Worm (Caenorhabditis elegans) whole organism, young adult: ENCODE measurements around the gene srx-82.

Source experiments
- B0035.1 ChIP-seq: sonication (generic microtip); optimal IDR thresholded peaks from 2 replicates; lab custom pipeline; 2016; ENCODE audit warnings: missing genetic modification characterization, mild to moderate bottlenecking, missing compliant biosample characterization, missing genotype, missing genetic modification reagents
- B0261.1 ChIP-seq: sonication (generic microtip); optimal IDR thresholded peaks from 2 replicates; lab custom pipeline; 2016; ENCODE audit warnings: mild to moderate bottlenecking, missing genetic modification characterization, moderate library complexity, missing compliant biosample characterization
- D2030.7 ChIP-seq: fragments of 200-800 bp; sonication (Bioruptor generic); IDR thresholded peaks from 2 replicates; pipeline ENCODE4 v1.3.6; 2022; ENCODE audit warnings: missing genetic modification reagents, missing genetic modification characterization, missing compliant biosample characterization
- F10E7.11 ChIP-seq: sonication (generic microtip); optimal IDR thresholded peaks from 2 replicates; lab custom pipeline; 2017; ENCODE audit warnings: mild to moderate bottlenecking, missing genetic modification characterization, moderate library complexity, missing compliant biosample characterization
- F22D6.2 ChIP-seq: sonication (generic microtip); optimal IDR thresholded peaks from 2 replicates; lab custom pipeline; 2016; ENCODE audit warnings: mild to moderate bottlenecking, missing genetic modification characterization, missing compliant biosample characterization
- F33H1.4 ChIP-seq: fragments of 200-800 bp; sonication (Bioruptor generic); IDR thresholded peaks from 2 replicates; pipeline ENCODE4 v1.3.6; 2022; ENCODE audit warnings: missing genetic modification reagents, missing genetic modification characterization, missing compliant biosample characterization
- F37B4.10 ChIP-seq: fragments of 200-800 bp; sonication (Bioruptor generic); IDR thresholded peaks from 2 replicates; pipeline ENCODE4 v1.3.6; 2022; ENCODE audit warnings: missing genetic modification characterization, missing compliant biosample characterization
- F57A8.1 ChIP-seq: fragments of 200-800 bp; sonication (Bioruptor generic); optimal IDR thresholded peaks from 2 replicates; lab custom pipeline; 2018; ENCODE audit warnings: mild to moderate bottlenecking, missing genetic modification characterization, moderate library complexity, missing compliant biosample characterization
- F57C9.4 ChIP-seq: sonication (generic microtip); optimal IDR thresholded peaks from 2 replicates; lab custom pipeline; 2017; ENCODE audit warnings: mild to moderate bottlenecking, missing genetic modification characterization, missing compliant biosample characterization
- K11D2.4 ChIP-seq: fragments of 200-800 bp; sonication (Bioruptor generic); IDR thresholded peaks from 2 replicates; pipeline ENCODE4 v1.3.6; 2022; ENCODE audit warnings: missing genetic modification reagents, missing genetic modification characterization, missing compliant biosample characterization
- K12H6.12 ChIP-seq: fragments of 200-800 bp; sonication (Bioruptor generic); optimal IDR thresholded peaks from 2 replicates; lab custom pipeline; 2018; ENCODE audit warnings: mild to moderate bottlenecking, missing genetic modification characterization, missing compliant biosample characterization
- Y53F4B.3 ChIP-seq: fragments of 200-800 bp; sonication (Bioruptor generic); IDR thresholded peaks from 2 replicates; pipeline ENCODE4 v1.3.6; 2022; ENCODE audit warnings: missing genetic modification reagents, missing genetic modification characterization, missing compliant biosample characterization
- aptf-2 ChIP-seq: fragments of 200-800 bp; sonication (Bioruptor generic); conservative IDR thresholded peaks from 2 replicates; pipeline ENCODE4 v1.3.6; 2022; ENCODE audit warnings: missing genetic modification reagents, missing genetic modification characterization, missing compliant biosample characterization
- athp-1 ChIP-seq: sonication (generic microtip); optimal IDR thresholded peaks from 2 replicates; lab custom pipeline; 2017; ENCODE audit warnings: mild to moderate bottlenecking, missing genetic modification characterization, missing compliant biosample characterization
- attf-3 ChIP-seq: fragments of 200-800 bp; sonication (Bioruptor generic); conservative IDR thresholded peaks from 2 replicates; pipeline ENCODE4 v1.3.6; 2022; ENCODE audit warnings: missing genetic modification reagents, missing genetic modification characterization, missing compliant biosample characterization
- attf-6 ChIP-seq: fragments of 200-800 bp; sonication (Bioruptor generic); IDR thresholded peaks from 2 replicates; pipeline ENCODE4 v1.3.6; 2022; ENCODE audit warnings: missing genetic modification reagents, missing genetic modification characterization, missing compliant biosample characterization
- bed-1 ChIP-seq: fragments of 200-800 bp; sonication (Bioruptor generic); IDR thresholded peaks from 2 replicates; pipeline ENCODE4 v1.3.6; 2022; ENCODE audit warnings: missing genetic modification reagents, missing genetic modification characterization, missing compliant biosample characterization
- bed-2 ChIP-seq: fragments of 200-800 bp; sonication (Bioruptor generic); IDR thresholded peaks from 2 replicates; pipeline ENCODE4 v1.3.6; 2022; ENCODE audit warnings: missing genetic modification reagents, missing genetic modification characterization, missing compliant biosample characterization
- cebp-1 ChIP-seq, 2 experiments: fragments of 200-800 bp in 1 of 2; sonication (Bioruptor generic) in 1 of 2; sonication (generic microtip) in 1 of 2; IDR thresholded peaks in 1 of 2; optimal IDR thresholded peaks in 1 of 2; 2 replicates each; pipeline versions ENCODE4 v1.3.6 to Lab custom; 2017 to 2022; ENCODE audit warnings: missing compliant biosample characterization in 2 of 2, missing genetic modification characterization in 2 of 2, mild to moderate bottlenecking in 1 of 2, missing genetic modification reagents in 1 of 2, moderate library complexity in 1 of 2
- cebp-2 ChIP-seq: fragments of 200-800 bp; sonication (Bioruptor generic); IDR thresholded peaks from 2 replicates; pipeline ENCODE4 v1.3.6; 2022; ENCODE audit warnings: missing genetic modification characterization, missing compliant biosample characterization
- ceh-100 ChIP-seq: fragments of 200-800 bp; sonication (Bioruptor generic); IDR thresholded peaks from 2 replicates; pipeline ENCODE4 v1.3.6; 2022; ENCODE audit warnings: missing genetic modification reagents, missing genetic modification characterization, missing compliant biosample characterization
- ceh-27 ChIP-seq: fragments of 200-800 bp; sonication (Bioruptor generic); optimal IDR thresholded peaks from 2 replicates; lab custom pipeline; 2018; ENCODE audit warnings: mild to moderate bottlenecking, missing genetic modification characterization, moderate library complexity, missing compliant biosample characterization
- ceh-58 ChIP-seq: fragments of 200-800 bp; sonication (Bioruptor generic); IDR thresholded peaks from 2 replicates; pipeline ENCODE4 v1.3.6; 2022; ENCODE audit warnings: missing genetic modification characterization, missing compliant biosample characterization
- ceh-79 ChIP-seq: sonication (generic microtip); optimal IDR thresholded peaks from 2 replicates; lab custom pipeline; 2017; ENCODE audit warnings: mild to moderate bottlenecking, missing genetic modification characterization, missing compliant biosample characterization
- ceh-91 ChIP-seq: fragments of 200-800 bp; sonication (Bioruptor generic); IDR thresholded peaks from 2 replicates; pipeline ENCODE4 v1.3.6; 2022; ENCODE audit warnings: missing genetic modification reagents, missing genetic modification characterization, missing compliant biosample characterization
- chd-7 ChIP-seq: sonication (generic microtip); optimal IDR thresholded peaks from 2 replicates; lab custom pipeline; 2016; ENCODE audit warnings: mild to moderate bottlenecking, missing genetic modification characterization, moderate library complexity, missing compliant biosample characterization
- die-1 ChIP-seq: sonication (generic microtip); optimal IDR thresholded peaks from 2 replicates; lab custom pipeline; 2016; ENCODE audit warnings: missing genotype, mild to moderate bottlenecking, missing genetic modification characterization, missing compliant biosample characterization
- egl-18 ChIP-seq: fragments of 200-800 bp; sonication (Bioruptor generic); IDR thresholded peaks from 2 replicates; pipeline ENCODE4 v1.3.6; 2022; ENCODE audit warnings: missing genetic modification reagents, missing genetic modification characterization, missing compliant biosample characterization
- egrh-3 ChIP-seq: fragments of 200-800 bp; sonication (Bioruptor generic); IDR thresholded peaks from 2 replicates; pipeline ENCODE4 v1.3.6; 2022; ENCODE audit warnings: missing genetic modification reagents, missing genetic modification characterization, missing compliant biosample characterization
- ets-4 ChIP-seq: fragments of 200-800 bp; sonication (Bioruptor generic); optimal IDR thresholded peaks from 2 replicates; lab custom pipeline; 2018; ENCODE audit warnings: mild to moderate bottlenecking, missing genetic modification characterization, missing compliant biosample characterization
- gei-17 ChIP-seq: fragments of 200-800 bp; sonication (Bioruptor generic); optimal IDR thresholded peaks from 2 replicates; lab custom pipeline; 2018; ENCODE audit warnings: mild to moderate bottlenecking, missing genetic modification characterization, missing compliant biosample characterization
- hlh-12 ChIP-seq: sonication (generic microtip); optimal IDR thresholded peaks from 2 replicates; lab custom pipeline; 2016; ENCODE audit warnings: missing genetic modification characterization, missing compliant biosample characterization
- hsf-1 ChIP-seq: fragments of 200-800 bp; sonication (Bioruptor generic); IDR thresholded peaks from 2 replicates; pipeline ENCODE4 v1.3.6; 2022; ENCODE audit warnings: missing genetic modification reagents, missing genetic modification characterization, missing compliant biosample characterization
- let-607 ChIP-seq, 2 experiments: fragments of 200-800 bp in 1 of 2; sonication (Bioruptor generic) in 1 of 2; sonication (generic microtip) in 1 of 2; optimal IDR thresholded peaks; 2 replicates each; lab custom pipeline; 2016 to 2018; ENCODE audit warnings: mild to moderate bottlenecking in 2 of 2, missing compliant biosample characterization in 2 of 2, missing genetic modification characterization in 2 of 2, moderate library complexity in 2 of 2, missing genotype in 1 of 2
- lir-1 ChIP-seq: fragments of 200-800 bp; sonication (Bioruptor generic); conservative IDR thresholded peaks from 2 replicates; pipeline ENCODE4 v1.3.6; 2022; ENCODE audit warnings: missing genetic modification reagents, missing genetic modification characterization, missing compliant biosample characterization
- madf-3 ChIP-seq: fragments of 200-800 bp; sonication (Bioruptor generic); IDR thresholded peaks from 2 replicates; pipeline ENCODE4 v1.3.6; 2022; ENCODE audit warnings: missing genetic modification reagents, missing genetic modification characterization, missing compliant biosample characterization
- nfya-2 ChIP-seq: fragments of 200-800 bp; sonication (Bioruptor generic); IDR thresholded peaks from 2 replicates; pipeline ENCODE4 v1.3.6; 2022; ENCODE audit warnings: missing genetic modification reagents, missing genetic modification characterization, missing compliant biosample characterization
- nhr-179 ChIP-seq: sonication (generic microtip); optimal IDR thresholded peaks from 2 replicates; lab custom pipeline; 2016; ENCODE audit warnings: mild to moderate bottlenecking, missing genetic modification characterization, missing compliant biosample characterization
- pha-4 ChIP-seq: fragments of 150-350 bp; sonication (generic microtip); optimal IDR thresholded peaks from 2 replicates; lab custom pipeline; 2014; ENCODE audit warnings: missing biosample characterization, missing genetic modification reagents, missing genetic modification characterization
- repo-1 ChIP-seq: sonication (generic microtip); optimal IDR thresholded peaks from 2 replicates; lab custom pipeline; 2017; ENCODE audit warnings: mild to moderate bottlenecking, missing genetic modification characterization, missing compliant biosample characterization
- sea-2 ChIP-seq: fragments of 200-800 bp; sonication (Bioruptor generic); IDR thresholded peaks from 2 replicates; pipeline ENCODE4 v1.3.6; 2022; ENCODE audit warnings: missing genetic modification characterization, missing compliant biosample characterization
- somi-1 ChIP-seq: fragments of 200-800 bp; sonication (Bioruptor generic); optimal IDR thresholded peaks from 2 replicates; lab custom pipeline; 2018; ENCODE audit warnings: mild to moderate bottlenecking, missing genetic modification characterization, missing compliant biosample characterization
- tbx-9 ChIP-seq: sonication (generic microtip); optimal IDR thresholded peaks from 2 replicates; lab custom pipeline; 2016; ENCODE audit warnings: borderline replicate concordance, missing genetic modification characterization, inconsistent platforms, missing compliant biosample characterization
- xnd-1 ChIP-seq: sonication (generic microtip); optimal IDR thresholded peaks from 2 replicates; lab custom pipeline; 2016; ENCODE audit warnings: missing genotype, missing genetic modification reagents, missing genetic modification characterization, missing compliant biosample characterization
- ztf-22 ChIP-seq: fragments of 200-800 bp; sonication (Bioruptor generic); optimal IDR thresholded peaks from 2 replicates; lab custom pipeline; 2018; ENCODE audit warnings: mild to moderate bottlenecking, missing genetic modification characterization, moderate library complexity, missing compliant biosample characterization
- ztf-25 ChIP-seq: fragments of 200-800 bp; sonication (Bioruptor generic); IDR thresholded peaks from 2 replicates; pipeline ENCODE4 v1.3.6; 2022; ENCODE audit warnings: missing genetic modification reagents, missing genetic modification characterization, missing compliant biosample characterization
- ztf-28 ChIP-seq: fragments of 200-800 bp; sonication (Bioruptor generic); IDR thresholded peaks from 2 replicates; pipeline ENCODE4 v1.3.6; 2022; ENCODE audit warnings: missing genetic modification reagents, missing genetic modification characterization, missing compliant biosample characterization

srx-82 gene

ce11 chrV:11589433-11589832 lies at the start of gene srx-82:
srx-82 (plus strand) TSS chrV:11589733.
- TF ChIP-seq ceh-58 (GFP tag; lab: Robert Waterston, UW) (no peak), xnd-1 (tag; lab: Kevin White, UChicago) (no peak), ceh-79 (tag; lab: Kevin White, UChicago) (no peak), bed-2 (GFP tag; lab: Robert Waterston, UW) (no peak), K12H6.12 (tag; lab: Kevin White, UChicago) (no peak), B0035.1 (tag; lab: Kevin White, UChicago) (no peak), F37B4.10 (GFP tag; lab: Robert Waterston, UW) (no peak), egl-18 (GFP tag; lab: Robert Waterston, UW) (no peak), chd-7 (tag; lab: Kevin White, UChicago) (no peak), F57C9.4 (tag; lab: Kevin White, UChicago) (no peak), nhr-179 (tag; lab: Kevin White, UChicago) (no peak), D2030.7 (GFP tag; lab: Robert Waterston, UW) (no peak), ztf-28 (GFP tag; lab: Robert Waterston, UW) (no peak), nfya-2 (GFP tag; lab: Robert Waterston, UW) (no peak), F22D6.2 (tag; lab: Kevin White, UChicago) (no peak), tbx-9 (tag; lab: Kevin White, UChicago) (no peak), F10E7.11 (tag; lab: Kevin White, UChicago) (no peak), ets-4 (GFP tag; lab: Kevin White, UChicago) (no peak)

- peak; percentile 30 for TF ChIP-seq somi-1 (GFP tag; lab: Kevin White, UChicago)
- TF ChIP-seq ztf-22 (GFP tag; lab: Kevin White, UChicago) = no peak
- 0 out of 2 replicates have a peak, but pooled peaks have one; percentile 7 for TF ChIP-seq aptf-2
- TF ChIP-seq cebp-1 (GFP tag; IDR thresholded peaks at IDR 0.05; lab: Robert Waterston, UW) = peak; percentile 37; the same call in 1 of the 2 replicates
- TF ChIP-seq cebp-1 (tag; optimal IDR thresholded peaks at IDR 0.05; lab: Kevin White, UChicago) = peak; percentile 68
- TF ChIP-seq sea-2 (GFP tag; lab: Robert Waterston, UW) = no peak
- peak; percentile 19; the same call in 1 of the 2 replicates for TF ChIP-seq ceh-100 (GFP tag; lab: Robert Waterston, UW)
- TF ChIP-seq athp-1 = no peak
- TF ChIP-seq bed-1 (GFP tag; lab: Robert Waterston, UW) = 0 out of 2 replicates have a peak, but pooled peaks have one; percentile 46
- no peak for TF ChIP-seq lir-1
- TF ChIP-seq B0261.1 (tag; lab: Kevin White, UChicago) = no peak
- no peak for TF ChIP-seq cebp-2 (GFP tag; lab: Robert Waterston, UW)
- TF ChIP-seq ceh-27 (GFP tag; lab: Kevin White, UChicago) = no peak
- TF ChIP-seq hlh-12 = no peak
- peak; percentile 3 for TF ChIP-seq gei-17 (GFP tag; lab: Kevin White, UChicago)
- no peak for TF ChIP-seq egrh-3 (GFP tag; lab: Robert Waterston, UW)
- no peak for TF ChIP-seq die-1
- TF ChIP-seq Y53F4B.3 = 0 out of 2 replicates have a peak, but pooled peaks have one; percentile 34
- TF ChIP-seq pha-4 (tag; lab: Kevin White, UChicago) = no peak
- TF ChIP-seq hsf-1 (GFP tag; lab: Robert Waterston, UW) = no peak
- no peak for TF ChIP-seq ceh-91 (GFP tag; lab: Robert Waterston, UW)
- TF ChIP-seq repo-1 (tag; lab: Kevin White, UChicago) = no peak
- TF ChIP-seq F57A8.1 (GFP tag; lab: Kevin White, UChicago) = no peak
- 0 out of 2 replicates have a peak, but pooled peaks have one; percentile 32 for TF ChIP-seq attf-3 (GFP tag; lab: Robert Waterston, UW)
- TF ChIP-seq ztf-25 (GFP tag; lab: Robert Waterston, UW) = peak; percentile 67; the same call in 1 of the 2 replicates
- TF ChIP-seq attf-6 = no peak
- no peak for TF ChIP-seq F33H1.4 (GFP tag; lab: Robert Waterston, UW)
- TF ChIP-seq madf-3 (GFP tag; lab: Robert Waterston, UW) = 0 out of 2 replicates have a peak, but pooled peaks have one; percentile 38
- peak in 1 of 2 experiments; percentile 20 for TF ChIP-seq let-607 (tag; optimal IDR thresholded peaks at IDR 0.05; lab: Kevin White, UChicago)
- TF ChIP-seq ztf-28 (GFP tag; lab: Robert Waterston, UW) = 0 out of 2 replicates have a peak, but pooled peaks have one; percentile 54
- TF ChIP-seq B0035.1 (tag; lab: Kevin White, UChicago) = no peak
- peak; percentile 43; the same call in 1 of the 2 replicates for TF ChIP-seq K11D2.4 (GFP tag; lab: Robert Waterston, UW)
These were observed 48.2 kb upstream of the srx-82 start for ce11 chrV:11541284-11541683.
